Fruit fly (Drosophila melanogaster): ENCODE data around the gene CG7099.
A peak's percentile ranks its signal among the peaks of the same experiment; 100 is the strongest.

The CG7099 gene

DNA sequence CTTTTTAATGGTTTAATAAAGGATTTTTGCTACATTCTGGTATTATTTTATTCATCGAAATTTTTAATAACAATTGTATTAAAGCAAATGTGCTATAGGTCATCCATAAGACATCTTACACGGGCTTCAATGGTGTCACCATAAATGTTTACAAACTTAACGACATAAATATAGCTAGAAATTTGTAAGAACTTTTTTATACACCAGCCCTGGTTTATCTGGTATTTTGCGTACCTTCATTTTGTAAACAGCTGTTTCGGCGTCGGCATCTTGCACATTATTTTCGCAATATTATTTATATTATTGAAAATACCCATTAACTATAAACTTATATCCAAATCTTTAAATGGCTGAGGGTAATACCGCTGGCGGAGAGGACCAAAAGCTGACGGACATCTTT, 20.0 kb upstream of the CG7099 start, which contains the start of gene Tap42 (continued):
- TF ChIP-seq slbo (GFP tag; IDR thresholded peaks at IDR 0.05), result no peak
- no peak for TF ChIP-seq ab (GFP tag; optimal IDR thresholded peaks at IDR 0.05)
- peak; percentile 38 for TF ChIP-seq CG2712 (tag; optimal IDR thresholded peaks at IDR 0.05)
- no peak for TF ChIP-seq da (GFP tag; optimal IDR thresholded peaks at IDR 0.05)
- TF ChIP-seq sna (GFP tag; IDR thresholded peaks at IDR 0.05; ENCODE audit: partially characterized antibody), result no peak
- peak; percentile 46 for TF ChIP-seq PHDP (tag; optimal IDR thresholded peaks at IDR 0.05)
- no peak for TF ChIP-seq CG12942 (GFP tag; optimal IDR thresholded peaks at IDR 0.05)
- TF ChIP-seq Rx (GFP tag; IDR thresholded peaks at IDR 0.05), result no peak
- peak; percentile 43 for TF ChIP-seq CG11504 (tag; optimal IDR thresholded peaks at IDR 0.05)
- TF ChIP-seq maf-S (GFP tag; optimal IDR thresholded peaks at IDR 0.05), result no peak
- no peak for TF ChIP-seq Sox100B (GFP tag; optimal IDR thresholded peaks at IDR 0.05)
- no peak for TF ChIP-seq Stat92E (GFP tag; optimal IDR thresholded peaks at IDR 0.05)
- no peak for TF ChIP-seq Neu2 (GFP tag; optimal IDR thresholded peaks at IDR 0.05; ENCODE audit: borderline replicate concordance)
- peak; percentile 34 for TF ChIP-seq Nf-YC (tag; optimal IDR thresholded peaks at IDR 0.05)
- TF ChIP-seq sens (GFP tag), result peak; percentile 61
- TF ChIP-seq CG7556 (GFP tag; optimal IDR thresholded peaks at IDR 0.05), result peak; percentile 7
- no peak for TF ChIP-seq CG31441 (GFP tag; IDR thresholded peaks at IDR 0.05)
- peak in 1 of 3 experiments; percentile 20 for TF ChIP-seq lola (GFP tag; optimal IDR thresholded peaks at IDR 0.05)
- TF ChIP-seq Lhr (GFP tag; optimal IDR thresholded peaks at IDR 0.05), result no peak
- TF ChIP-seq gem (tag; optimal IDR thresholded peaks at IDR 0.05), result peak; percentile 51
- no peak for TF ChIP-seq Tbp (GFP tag; optimal IDR thresholded peaks at IDR 0.05)
- TF ChIP-seq D19A (tag; optimal IDR thresholded peaks at IDR 0.05), result no peak
- no peak for TF ChIP-seq odd (GFP tag; optimal IDR thresholded peaks at IDR 0.05)
- peak; percentile 86 for TF ChIP-seq Med (GFP tag)
- TF ChIP-seq CrebB (tag; optimal IDR thresholded peaks at IDR 0.05), result no peak
- TF ChIP-seq nom (GFP tag; optimal IDR thresholded peaks at IDR 0.05), result no peak
- TF ChIP-seq az2 (GFP tag; optimal IDR thresholded peaks at IDR 0.05), result peak; percentile 20
- TF ChIP-seq CG11456 (GFP tag; IDR thresholded peaks at IDR 0.05), result no peak
- no peak for TF ChIP-seq CG3847 (GFP tag; IDR thresholded peaks at IDR 0.05)
- peak; percentile 9 for TF ChIP-seq CG18262 (tag; optimal IDR thresholded peaks at IDR 0.05)
- TF ChIP-seq oc (tag; optimal IDR thresholded peaks at IDR 0.05), result no peak
- peak; percentile 48 for TF ChIP-seq sug (tag; optimal IDR thresholded peaks at IDR 0.05)
- no peak for TF ChIP-seq CG11093 (GFP tag; IDR thresholded peaks at IDR 0.05)
- peak; percentile 19 for TF ChIP-seq caup (GFP tag; optimal IDR thresholded peaks at IDR 0.05; ENCODE audit: severe bottlenecking)
- TF ChIP-seq lbe (GFP tag; optimal IDR thresholded peaks at IDR 0.05), result no peak
- peak; percentile 72 for TF ChIP-seq phol (tag; optimal IDR thresholded peaks at IDR 0.05)
- peak; percentile 4 for TF ChIP-seq CG1602 (GFP tag; optimal IDR thresholded peaks at IDR 0.05)
- TF ChIP-seq Fer1 (GFP tag; optimal IDR thresholded peaks at IDR 0.05), result peak; percentile 52
- TF ChIP-seq bsh (GFP tag; optimal IDR thresholded peaks at IDR 0.05), result peak in 1 of 2 experiments; percentile 13
- no peak for TF ChIP-seq p53 (GFP tag; optimal IDR thresholded peaks at IDR 0.05)
- peak; percentile 16 for TF ChIP-seq CG30020 (tag; optimal IDR thresholded peaks at IDR 0.05)
- no peak for TF ChIP-seq ATbp (GFP tag; optimal IDR thresholded peaks at IDR 0.05)
- TF ChIP-seq CG9727 (GFP tag; optimal IDR thresholded peaks at IDR 0.05), result no peak
- peak; percentile 50 for TF ChIP-seq CoRest (tag; optimal IDR thresholded peaks at IDR 0.05)
- peak; percentile 11 for TF ChIP-seq twi (tag; optimal IDR thresholded peaks at IDR 0.05)
- peak in 1 of 2 experiments; percentile 17 for TF ChIP-seq Hr51 (GFP tag; optimal IDR thresholded peaks at IDR 0.05)
- peak; percentile 29 for TF ChIP-seq CG10979 (tag; optimal IDR thresholded peaks at IDR 0.05)
- peak; percentile 45 for TF ChIP-seq pzg (GFP tag; optimal IDR thresholded peaks at IDR 0.05)
- no peak for TF ChIP-seq shn (GFP tag; optimal IDR thresholded peaks at IDR 0.05)
- no peak for TF ChIP-seq dysf (GFP tag; IDR thresholded peaks at IDR 0.05)

Measured in whole organism, embryonic.